Fruit fly (Drosophila melanogaster) whole organism, adult: ENCODE data around the gene snf.

Experiments used
- CG11617 ChIP-seq: fragments of 200-800 bp; sonication (Bioruptor generic); optimal IDR thresholded peaks from 2 replicates; lab custom pipeline; 2017; ENCODE audit warnings: mild to moderate bottlenecking, missing biosample characterization, missing genetic modification reagents, missing genetic modification characterization
- CG12768 ChIP-seq: fragments of 200-800 bp; sonication (Bioruptor generic); optimal IDR thresholded peaks from 2 replicates; lab custom pipeline; 2017; ENCODE audit warnings: missing biosample characterization, missing genetic modification characterization, mild to moderate bottlenecking, moderate library complexity, missing genetic modification reagents
- CG14711 ChIP-seq: fragments of 200-800 bp; sonication (Bioruptor generic); optimal IDR thresholded peaks from 2 replicates; lab custom pipeline; 2018; ENCODE audit warnings: missing biosample characterization, mild to moderate bottlenecking, missing genetic modification characterization, moderate library complexity
- CG1620 ChIP-seq: fragments of 200-800 bp; sonication (Bioruptor generic); optimal IDR thresholded peaks from 2 replicates; lab custom pipeline; 2016; ENCODE audit warnings: missing biosample characterization, missing genetic modification characterization
- CG33017 ChIP-seq: fragments of 200-800 bp; sonication (Bioruptor generic); optimal IDR thresholded peaks from 2 replicates; lab custom pipeline; 2018; ENCODE audit warnings: missing biosample characterization, mild to moderate bottlenecking, missing genetic modification characterization, moderate library complexity
- CG5204 ChIP-seq: fragments of 200-800 bp; sonication (Bioruptor generic); optimal IDR thresholded peaks from 2 replicates; lab custom pipeline; 2016; ENCODE audit warnings: missing biosample characterization, missing genetic modification characterization
- CG7045 ChIP-seq: fragments of 200-800 bp; sonication (Bioruptor generic); optimal IDR thresholded peaks from 2 replicates; lab custom pipeline; 2017; ENCODE audit warnings: missing biosample characterization, mild to moderate bottlenecking, missing genetic modification characterization
- CG7101 ChIP-seq: fragments of 200-800 bp; sonication (Bioruptor generic); optimal IDR thresholded peaks from 2 replicates; lab custom pipeline; 2018; ENCODE audit warnings: missing biosample characterization, mild to moderate bottlenecking, missing genetic modification characterization, moderate library complexity
- Clk ChIP-seq: fragments of 200-800 bp; sonication (Bioruptor generic); optimal IDR thresholded peaks from 2 replicates; lab custom pipeline; 2017; ENCODE audit warnings: missing biosample characterization, missing genetic modification characterization
- Crg-1 ChIP-seq: fragments of 200-800 bp; sonication (Bioruptor generic); optimal IDR thresholded peaks from 2 replicates; lab custom pipeline; 2016; ENCODE audit warnings: missing biosample characterization, missing genetic modification characterization
- Hr96 ChIP-seq: fragments of 200-800 bp; sonication (Bioruptor generic); optimal IDR thresholded peaks from 2 replicates; lab custom pipeline; 2016; ENCODE audit warnings: missing biosample characterization, missing genetic modification characterization
- Mnt ChIP-seq: fragments of 200-800 bp; sonication (Bioruptor generic); optimal IDR thresholded peaks from 2 replicates; lab custom pipeline; 2016; ENCODE audit warnings: missing biosample characterization, mild to moderate bottlenecking, missing genetic modification characterization
- bab1 ChIP-seq: fragments of 200-800 bp; sonication (Bioruptor generic); optimal IDR thresholded peaks from 3 replicates; lab custom pipeline; 2019; ENCODE audit warnings: missing biosample characterization, mild to moderate bottlenecking, missing genetic modification characterization, moderate library complexity
- cic ChIP-seq: fragments of 200-800 bp; sonication (Bioruptor generic); optimal IDR thresholded peaks from 2 replicates; lab custom pipeline; 2017; ENCODE audit warnings: missing biosample characterization, mild to moderate bottlenecking, missing genetic modification characterization, moderate library complexity
- cnc ChIP-seq, 2 experiments: fragments of >200 bp; optimal IDR thresholded peaks; 2 replicates each; lab custom pipeline; 2017
- kay ChIP-seq: fragments of 200-800 bp; sonication (Bioruptor generic); peaks from one replicate; lab custom pipeline; 2016; ENCODE audit warnings: missing biosample characterization, missing genetic modification characterization, borderline replicate concordance
- ovo ChIP-seq: fragments of 200-800 bp; sonication (Bioruptor generic); optimal IDR thresholded peaks from 2 replicates; lab custom pipeline; 2016; ENCODE audit warnings: missing biosample characterization, missing genetic modification characterization
- pad ChIP-seq: fragments of 200-800 bp; sonication (Bioruptor generic); optimal IDR thresholded peaks from 3 replicates; lab custom pipeline; 2017; ENCODE audit warnings: missing biosample characterization, missing genetic modification characterization, mild to moderate bottlenecking, moderate library complexity, missing genetic modification reagents
- tj ChIP-seq: fragments of 200-800 bp; sonication (Bioruptor generic); optimal IDR thresholded peaks from 3 replicates; lab custom pipeline; 2017; ENCODE audit warnings: missing biosample characterization, mild to moderate bottlenecking, missing genetic modification characterization, moderate library complexity
- toe ChIP-seq: fragments of 200-800 bp; sonication (Bioruptor generic); optimal IDR thresholded peaks from 2 replicates; lab custom pipeline; 2016; ENCODE audit warnings: missing biosample characterization, missing genetic modification characterization

Gene snf

DNA sequence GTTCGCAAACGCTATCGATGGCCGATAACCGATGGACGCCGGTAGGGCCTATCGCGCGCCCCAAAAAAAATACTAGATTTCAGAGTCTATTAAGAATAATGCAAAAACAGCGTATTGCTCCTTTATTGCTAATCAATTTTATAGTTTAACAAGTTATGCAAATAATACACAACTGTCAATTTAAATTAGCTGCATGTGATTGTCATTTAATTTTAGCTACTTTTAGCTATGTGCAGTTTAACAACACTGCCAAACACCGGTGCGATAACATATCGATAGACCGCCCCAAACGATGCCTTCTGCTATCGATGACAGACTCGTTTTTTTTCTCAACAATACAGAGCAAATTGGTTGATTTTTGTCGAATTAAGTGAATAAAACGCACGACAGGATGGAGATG is at the start of gene snf, which contains the start of gene Cdk7:
TSS of gene snf (plus strand) at position 280 of the 400 bp plus-strand sequence.
TSS of gene Cdk7 (minus strand) at position 21 of the 400 bp plus-strand sequence.
- TF ChIP-seq bab1 (GFP tag; lab: Kevin White, UChicago) (peak; percentile 35), kay (GFP tag; lab: Kevin White, UChicago) (no peak), CG12768 (GFP tag; lab: Kevin White, UChicago) (no peak), CG11617 (peak; percentile 0), CG7101 (tag; lab: Kevin White, UChicago) (peak; percentile 32), Mnt (GFP tag; lab: Kevin White, UChicago) (peak; percentile 36), CG1620 (GFP tag; lab: Kevin White, UChicago) (peak; percentile 37), CG14711 (tag; lab: Kevin White, UChicago) (peak; percentile 19), Crg-1 (GFP tag; lab: Kevin White, UChicago) (peak; percentile 64), Clk (GFP tag; lab: Kevin White, UChicago) (no peak), toe (peak; percentile 40), cnc (optimal IDR thresholded peaks at IDR 0.05; lab: Kevin White, UChicago) (no peak), ovo (peak; percentile 46), cic (GFP tag; lab: Kevin White, UChicago) (no peak), tj (peak; percentile 23), CG7045 (GFP tag; lab: Kevin White, UChicago) (no peak), pad (peak; percentile 45), CG33017 (tag; lab: Kevin White, UChicago) (no peak), Hr96 (peak; percentile 36), CG5204 (GFP tag; lab: Kevin White, UChicago) (no peak)

DNA sequence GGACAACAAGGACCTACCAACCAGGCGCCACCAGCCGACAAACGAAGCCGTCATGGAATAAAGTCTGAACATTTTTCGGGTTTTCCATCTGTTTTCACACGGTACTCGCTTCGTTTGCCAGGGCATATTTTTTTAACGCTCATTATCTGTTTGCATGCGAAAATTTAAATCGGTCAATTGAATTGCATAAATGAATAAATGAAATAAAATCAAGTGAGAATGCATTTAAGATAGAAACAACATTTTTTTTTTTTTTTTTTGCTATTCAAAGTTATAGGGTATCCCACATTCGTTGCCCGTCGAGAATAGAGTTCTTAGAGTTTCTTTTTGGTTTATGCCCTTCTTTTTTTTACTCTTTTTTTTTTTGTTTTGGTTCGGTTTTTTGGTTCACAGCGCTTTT is 23.2 kb upstream of the snf start:
- TF ChIP-seq pad = no peak
- no peak for TF ChIP-seq CG33017 (tag; lab: Kevin White, UChicago)
- TF ChIP-seq Crg-1 (GFP tag; lab: Kevin White, UChicago) = no peak
- TF ChIP-seq ovo = no peak
- no peak for TF ChIP-seq CG5204 (GFP tag; lab: Kevin White, UChicago)
- TF ChIP-seq kay (GFP tag; lab: Kevin White, UChicago) = no peak
- TF ChIP-seq CG12768 (GFP tag; lab: Kevin White, UChicago) = no peak
- TF ChIP-seq CG7045 (GFP tag; lab: Kevin White, UChicago) = no peak
- TF ChIP-seq CG7101 (tag; lab: Kevin White, UChicago) = no peak
- TF ChIP-seq Hr96 = no peak
- TF ChIP-seq CG1620 (GFP tag; lab: Kevin White, UChicago) = no peak
- no peak for TF ChIP-seq CG11617
- TF ChIP-seq Clk (GFP tag; lab: Kevin White, UChicago) = no peak
- TF ChIP-seq cnc (optimal IDR thresholded peaks at IDR 0.05; lab: Kevin White, UChicago) = no peak
- TF ChIP-seq tj = no peak
- no peak for TF ChIP-seq toe
- TF ChIP-seq cic (GFP tag; lab: Kevin White, UChicago) = no peak
- TF ChIP-seq CG14711 (tag; lab: Kevin White, UChicago) = no peak

DNA sequence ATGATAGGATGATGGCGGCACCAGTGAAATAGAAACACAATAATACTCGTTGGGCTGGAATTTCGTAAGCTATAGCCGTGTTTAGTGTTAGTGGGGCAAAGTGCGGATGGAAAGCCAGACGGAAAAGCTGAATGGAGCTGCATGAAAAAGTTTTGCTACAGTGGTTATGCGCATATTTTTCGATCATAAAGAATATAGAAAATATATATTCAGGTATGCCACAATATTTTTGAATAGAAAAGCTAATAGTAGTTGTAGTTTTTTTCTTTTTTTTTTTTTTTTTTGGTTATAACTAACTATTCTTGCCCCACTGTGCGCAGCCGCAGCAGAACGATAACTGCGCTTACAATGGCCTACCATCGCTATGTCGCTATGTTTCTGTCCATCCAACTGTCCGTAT is 22.5 kb upstream of the snf start:
- TF ChIP-seq CG5204 (GFP tag; lab: Kevin White, UChicago) (no peak), ovo (no peak), cnc (optimal IDR thresholded peaks at IDR 0.05; lab: Kevin White, UChicago) (no peak), tj (no peak), bab1 (GFP tag; lab: Kevin White, UChicago) (no peak), CG33017 (tag; lab: Kevin White, UChicago) (no peak), Mnt (GFP tag; lab: Kevin White, UChicago) (no peak), CG1620 (GFP tag; lab: Kevin White, UChicago) (no peak), CG14711 (tag; lab: Kevin White, UChicago) (no peak), kay (GFP tag; lab: Kevin White, UChicago) (no peak), CG7101 (tag; lab: Kevin White, UChicago) (no peak)

DNA sequence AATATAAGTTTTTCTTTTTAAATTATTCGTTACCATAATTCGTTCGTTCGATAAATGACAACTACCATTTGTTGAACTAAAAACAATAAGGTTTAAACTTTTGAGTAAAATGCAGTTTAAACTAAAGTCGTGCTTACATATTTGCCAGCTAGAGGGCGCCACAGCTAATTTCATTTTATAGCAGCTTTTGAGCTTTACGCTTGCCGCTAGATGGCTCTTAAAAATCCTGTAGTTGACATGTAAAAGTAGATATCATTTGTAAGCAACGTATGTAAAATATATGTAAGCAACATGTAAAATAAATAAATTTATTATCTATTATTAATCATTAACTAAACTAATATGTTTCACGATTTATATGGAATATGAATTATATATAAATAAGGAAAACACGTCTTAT is 19.4 kb upstream of the snf start:
- TF ChIP-seq Hr96 = no peak
- TF ChIP-seq Crg-1 (GFP tag; lab: Kevin White, UChicago) = no peak
- TF ChIP-seq CG7101 (tag; lab: Kevin White, UChicago) = no peak
- TF ChIP-seq bab1 (GFP tag; lab: Kevin White, UChicago) = peak; percentile 8

DNA sequence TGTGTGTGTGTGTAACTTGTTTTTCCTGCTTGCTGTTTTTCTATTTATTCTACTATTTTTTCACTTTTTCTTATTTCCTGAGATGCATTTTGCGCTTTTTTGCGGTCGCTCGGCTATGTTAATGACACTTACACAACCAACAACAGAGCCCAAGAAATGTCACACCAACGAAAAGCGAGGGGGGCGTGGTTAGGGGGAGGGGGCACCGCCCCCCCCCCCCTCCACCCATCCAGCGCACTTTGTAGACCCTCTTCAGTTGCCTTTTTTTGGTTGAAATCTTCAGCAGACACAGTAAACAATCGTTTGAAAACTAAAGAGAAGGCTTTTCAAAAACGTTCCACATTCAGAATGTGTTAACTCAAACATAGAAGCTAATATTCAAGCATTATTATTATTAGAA is 15.9 kb upstream of the snf start:
- no peak for TF ChIP-seq toe
- TF ChIP-seq bab1 (GFP tag; lab: Kevin White, UChicago) = no peak
- no peak for TF ChIP-seq Crg-1 (GFP tag; lab: Kevin White, UChicago)
- no peak for TF ChIP-seq tj
- no peak for TF ChIP-seq Clk (GFP tag; lab: Kevin White, UChicago)
- TF ChIP-seq ovo = no peak
- TF ChIP-seq CG11617 = no peak
- no peak for TF ChIP-seq CG33017 (tag; lab: Kevin White, UChicago)
- no peak for TF ChIP-seq Mnt (GFP tag; lab: Kevin White, UChicago)
- no peak for TF ChIP-seq cic (GFP tag; lab: Kevin White, UChicago)
- TF ChIP-seq kay (GFP tag; lab: Kevin White, UChicago) = no peak

DNA sequence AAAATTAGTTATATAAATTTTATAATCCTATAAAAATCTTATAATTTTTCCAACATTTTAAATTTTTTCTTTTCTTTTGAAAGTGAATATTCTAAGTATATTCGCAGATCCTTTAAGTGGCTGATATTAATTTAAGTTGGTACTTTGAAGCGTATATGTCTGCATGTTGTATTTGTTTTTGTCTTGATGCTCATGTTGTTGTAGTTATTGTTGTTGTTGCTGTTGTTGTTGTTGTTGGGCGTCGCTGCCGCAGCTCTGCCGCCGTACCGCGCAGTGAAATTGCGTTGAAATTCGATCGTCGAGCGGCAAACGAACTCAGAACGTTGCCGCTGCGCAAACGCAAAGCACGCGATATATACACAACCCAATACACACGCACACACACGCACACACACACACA is 13.3 kb upstream of the snf start, which contains the start of gene CG42749:
TSS of gene CG42749 (plus strand) at position 301 of the 400 bp plus-strand sequence.
- TF ChIP-seq CG7045 (GFP tag; lab: Kevin White, UChicago) = no peak
- TF ChIP-seq Crg-1 (GFP tag; lab: Kevin White, UChicago) = no peak

DNA sequence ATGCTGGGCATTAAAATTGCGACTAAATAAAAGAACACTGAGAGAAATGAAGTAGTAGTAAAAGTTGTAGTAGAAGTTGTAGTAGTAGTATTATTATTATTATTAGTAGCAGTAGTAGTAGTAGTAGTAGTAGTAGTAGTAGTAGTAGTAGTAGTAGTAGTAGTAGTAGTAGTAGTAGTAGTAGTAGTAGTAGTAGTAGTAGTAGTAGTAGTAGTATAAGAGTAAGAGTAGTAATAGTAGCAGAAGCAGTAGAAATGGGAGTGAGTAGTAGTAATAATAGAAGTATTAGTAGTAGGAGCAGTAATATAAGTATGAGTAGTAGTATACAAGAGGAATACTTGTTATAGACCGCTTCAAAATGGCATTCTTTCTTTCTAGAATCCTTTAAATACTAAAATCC is 9.1 kb upstream of the snf start:
- TF ChIP-seq Mnt (GFP tag; lab: Kevin White, UChicago) (no peak), bab1 (GFP tag; lab: Kevin White, UChicago) (no peak), CG5204 (GFP tag; lab: Kevin White, UChicago) (no peak), CG7045 (GFP tag; lab: Kevin White, UChicago) (no peak), ovo (no peak), cnc (optimal IDR thresholded peaks at IDR 0.05; lab: Kevin White, UChicago) (no peak), CG14711 (tag; lab: Kevin White, UChicago) (no peak), cic (GFP tag; lab: Kevin White, UChicago) (no peak), pad (no peak)
